Worm (Caenorhabditis elegans): Measurements from ENCODE around the gene ZK370.4.

The ZK370.4 gene

ce11 chrIII:8741276-8741860, 10.2 kb upstream of the ZK370.4 start, which contains the start of gene pdhk-2 (continued):
- TF ChIP-seq F33H1.4 (GFP tag; IDR thresholded peaks at IDR 0.05) = peak; percentile 78
- peak; percentile 76 for TF ChIP-seq xnd-1 (tag; optimal IDR thresholded peaks at IDR 0.05)
- TF ChIP-seq snpc-3.4 (tag; optimal IDR thresholded peaks at IDR 0.05) = no peak
- no peak for TF ChIP-seq bed-2 (GFP tag; IDR thresholded peaks at IDR 0.05)
- peak; percentile 88 for TF ChIP-seq ekl-4 (GFP tag; IDR thresholded peaks at IDR 0.05)
- TF ChIP-seq ztf-25 (GFP tag; IDR thresholded peaks at IDR 0.05) = no peak
- TF ChIP-seq egrh-3 (GFP tag; IDR thresholded peaks at IDR 0.05) = no peak
- TF ChIP-seq nfyb-1 (GFP tag; IDR thresholded peaks at IDR 0.05) = peak; percentile 82
- no peak for TF ChIP-seq fkh-3 (tag; optimal IDR thresholded peaks at IDR 0.05)
- TF ChIP-seq sdz-38 (tag; optimal IDR thresholded peaks at IDR 0.05) = no peak
- TF ChIP-seq Y95B8A.8 (GFP tag; IDR thresholded peaks at IDR 0.05) = 0 out of 2 replicates have a peak, but pooled peaks have one; percentile 67
- TF ChIP-seq dox-1 (GFP tag; IDR thresholded peaks at IDR 0.05) = peak; percentile 95
- no peak for TF ChIP-seq Y67H2A.10 (GFP tag; conservative IDR thresholded peaks at IDR 0.05)
- TF ChIP-seq nhr-80 (tag; optimal IDR thresholded peaks at IDR 0.05) = peak; percentile 79
- TF ChIP-seq T07F8.4 (tag; optimal IDR thresholded peaks at IDR 0.05) = no peak
- no peak for TF ChIP-seq ceh-79 (tag; optimal IDR thresholded peaks at IDR 0.05)
- no peak for TF ChIP-seq let-526 (GFP tag; IDR thresholded peaks at IDR 0.05)
- peak; percentile 99 for TF ChIP-seq lin-54 (GFP tag; optimal IDR thresholded peaks at IDR 0.05)
- TF ChIP-seq sptf-2 (GFP tag; optimal IDR thresholded peaks at IDR 0.05) = no peak
- TF ChIP-seq attf-5 (GFP tag; optimal IDR thresholded peaks at IDR 0.05) = peak; percentile 89
- TF ChIP-seq F37B4.10 (GFP tag; IDR thresholded peaks at IDR 0.05) = no peak
- TF ChIP-seq F39B2.1 (GFP tag; IDR thresholded peaks at IDR 0.05) = no peak
- peak; percentile 91 for TF ChIP-seq rcor-1 (GFP tag; IDR thresholded peaks at IDR 0.05)
- TF ChIP-seq B0336.3 (GFP tag; IDR thresholded peaks at IDR 0.05) = peak; percentile 88
- TF ChIP-seq B0261.1 (tag; optimal IDR thresholded peaks at IDR 0.05) = peak; percentile 18
- TF ChIP-seq lag-1 (GFP tag; IDR thresholded peaks at IDR 0.05) = no peak
- TF ChIP-seq mel-28 (tag; optimal IDR thresholded peaks at IDR 0.05; ENCODE audit: borderline replicate concordance) = no peak
- no peak for TF ChIP-seq mxl-1 (tag; optimal IDR thresholded peaks at IDR 0.05)
- no peak for TF ChIP-seq nfya-2 (GFP tag; IDR thresholded peaks at IDR 0.05)
- no peak for TF ChIP-seq dpff-1 (tag; optimal IDR thresholded peaks at IDR 0.05)
- TF ChIP-seq F22D6.2 (tag; optimal IDR thresholded peaks at IDR 0.05) = peak; percentile 56
- TF ChIP-seq die-1 (tag; optimal IDR thresholded peaks at IDR 0.05) = peak; percentile 27
- peak; percentile 77 for TF ChIP-seq lsl-1 (GFP tag; optimal IDR thresholded peaks at IDR 0.05)
- TF ChIP-seq chd-7 (tag; optimal IDR thresholded peaks at IDR 0.05) = peak; percentile 69
- TF ChIP-seq ztf-28 (GFP tag; IDR thresholded peaks at IDR 0.05) = no peak
- TF ChIP-seq ceh-58 (GFP tag; IDR thresholded peaks at IDR 0.05) = no peak
- TF ChIP-seq Y53F4B.3 (GFP tag; IDR thresholded peaks at IDR 0.05) = 0 out of 2 replicates have a peak, but pooled peaks have one; percentile 24
- peak; percentile 89 for TF ChIP-seq madf-6 (GFP tag; IDR thresholded peaks at IDR 0.05)
- peak; percentile 82 for TF ChIP-seq F23B12.7 (tag; optimal IDR thresholded peaks at IDR 0.05; ENCODE audit: insufficient read depth)
- peak; percentile 15 for TF ChIP-seq mes-4 (tag; optimal IDR thresholded peaks at IDR 0.05)
- TF ChIP-seq lin-26 (GFP tag; IDR thresholded peaks at IDR 0.05) = no peak
- TF ChIP-seq sea-2 (GFP tag; IDR thresholded peaks at IDR 0.05) = no peak
- no peak for TF ChIP-seq ztf-3 (GFP tag; optimal IDR thresholded peaks at IDR 0.05)
- 0 out of 2 replicates have a peak, but pooled peaks have one; percentile 45 for TF ChIP-seq Y79H2A.3 (GFP tag; conservative IDR thresholded peaks at IDR 0.05)
- TF ChIP-seq hrde-1 (tag; optimal IDR thresholded peaks at IDR 0.05; ENCODE audit: borderline replicate concordance) = no peak
- TF ChIP-seq cebp-1 (GFP tag; IDR thresholded peaks at IDR 0.05) = peak; percentile 72; the same call in 1 of the 2 replicates
- TF ChIP-seq cebp-1 (tag; optimal IDR thresholded peaks at IDR 0.05) = peak; percentile 91
- peak; percentile 92 for TF ChIP-seq efl-1 (GFP tag; optimal IDR thresholded peaks at IDR 0.05)
- peak; percentile 89 for TF ChIP-seq pbrm-1 (GFP tag; IDR thresholded peaks at IDR 0.05)

All from whole organism, young adult.